Worm (Caenorhabditis elegans) whole organism, L4 larva: ENCODE measurements around the gene F40A3.7.

Source experiments
- F26F4.8 ChIP-seq: fragments of 200-800 bp; sonication (Bioruptor generic); conservative IDR thresholded peaks from 2 replicates; pipeline ENCODE4 v1.3.6; 2022; ENCODE audit warnings: missing genetic modification characterization, missing compliant biosample characterization
- Y75B8A.6 ChIP-seq: fragments of 200-800 bp; sonication (Bioruptor generic); IDR thresholded peaks from 2 replicates; pipeline ENCODE4 v1.3.6; 2022; ENCODE audit warnings: missing genetic modification reagents, missing genetic modification characterization, missing compliant biosample characterization
- dve-1 ChIP-seq: sonication (generic microtip); optimal IDR thresholded peaks from 2 replicates; lab custom pipeline; 2017; ENCODE audit warnings: antibody characterized with exemption, mild to moderate bottlenecking, missing genetic modification characterization, missing compliant biosample characterization; ENCODE audit not compliant: insufficient read depth
- hlh-30 ChIP-seq: sonication (generic microtip); optimal IDR thresholded peaks from 2 replicates; lab custom pipeline; 2017; ENCODE audit warnings: antibody characterized with exemption, mild to moderate bottlenecking, missing genetic modification characterization, missing compliant biosample characterization; ENCODE audit not compliant: insufficient read depth
- lin-29 ChIP-seq: fragments of 200-800 bp; sonication (Bioruptor generic); IDR thresholded peaks from 2 replicates; pipeline ENCODE4 v1.3.6; 2022; ENCODE audit warnings: missing genetic modification reagents, missing genetic modification characterization, missing compliant biosample characterization
- lin-39 ChIP-seq: fragments of 150-350 bp; optimal IDR thresholded peaks from 2 replicates; lab custom pipeline; 2014; ENCODE audit warnings: missing biosample characterization, missing genetic modification reagents, missing genetic modification characterization
- nhr-11 ChIP-seq: fragments of 150-350 bp; optimal IDR thresholded peaks from 2 replicates; lab custom pipeline; 2014; ENCODE audit warnings: missing biosample characterization, missing genetic modification characterization
- nhr-28 ChIP-seq: fragments of 150-350 bp; optimal IDR thresholded peaks from 2 replicates; lab custom pipeline; 2014; ENCODE audit warnings: missing biosample characterization, missing genetic modification characterization
- nhr-77 ChIP-seq: fragments of 150-350 bp; optimal IDR thresholded peaks from 2 replicates; lab custom pipeline; 2014; ENCODE audit warnings: missing biosample characterization, missing genetic modification characterization
- skn-1 ChIP-seq: fragments of 150-350 bp; optimal IDR thresholded peaks from 2 replicates; lab custom pipeline; 2014; ENCODE audit warnings: missing biosample characterization, missing genetic modification characterization
- snpc-4 ChIP-seq: fragments of 150-350 bp; optimal IDR thresholded peaks from 2 replicates; lab custom pipeline; 2014; ENCODE audit warnings: missing biosample characterization, missing genetic modification characterization
- unc-130 ChIP-seq: sonication (generic microtip); optimal IDR thresholded peaks from 2 replicates; lab custom pipeline; 2016; ENCODE audit warnings: missing genetic modification reagents, missing genetic modification characterization, missing compliant biosample characterization

ce11 chrV:7946229-7946628 is 46.6 kb upstream of the F40A3.7 start:
- TF ChIP-seq skn-1 (tag; lab: Kevin White, UChicago) (no peak), F26F4.8 (no peak), dve-1 (no peak), lin-39 (tag; lab: Kevin White, UChicago) (no peak), unc-130 (GFP tag; lab: Kevin White, UChicago) (no peak), lin-29 (GFP tag; lab: Robert Waterston, UW) (no peak), snpc-4 (no peak), hlh-30 (tag; lab: Kevin White, UChicago) (no peak), Y75B8A.6 (no peak), nhr-28 (tag; lab: Kevin White, UChicago) (no peak), nhr-11 (tag; lab: Kevin White, UChicago) (no peak), nhr-77 (tag; lab: Kevin White, UChicago) (no peak)
